Worm (Caenorhabditis elegans) whole organism, L1 larva: ENCODE data around the gene F46G10.4.
A peak's percentile ranks its signal among the peaks of the same experiment; 100 is the strongest.

Experiments used
- F16B12.6 ChIP-seq: fragments of 150-350 bp; optimal IDR thresholded peaks from 2 replicates; lab custom pipeline; 2014; ENCODE audit warnings: missing biosample characterization, missing genetic modification characterization
- aha-1 ChIP-seq: fragments of 150-350 bp; optimal IDR thresholded peaks from 2 replicates; lab custom pipeline; 2014; ENCODE audit warnings: missing biosample characterization, missing genetic modification characterization
- aly-2 ChIP-seq: fragments of 150-350 bp; optimal IDR thresholded peaks from 2 replicates; lab custom pipeline; 2014; ENCODE audit warnings: missing biosample characterization, missing genetic modification characterization
- ama-1 ChIP-seq: fragments of 150-350 bp; optimal IDR thresholded peaks from 2 replicates; lab custom pipeline; 2014
- ceh-8 ChIP-seq: fragments of 200-800 bp; sonication (Bioruptor generic); optimal IDR thresholded peaks from 2 replicates; lab custom pipeline; 2018; ENCODE audit warnings: mild to moderate bottlenecking, missing genetic modification characterization, moderate library complexity, missing compliant biosample characterization
- ceh-82 ChIP-seq, 3 experiments: fragments of 150-350 bp in 1 of 3; sonication (generic microtip) in 2 of 3; optimal IDR thresholded peaks; 2 replicates each; lab custom pipeline; 2014 to 2017; ENCODE audit warnings: missing biosample characterization in 3 of 3, missing genetic modification characterization in 3 of 3
- dpl-1 ChIP-seq, 3 experiments: fragments of 150-350 bp in 2 of 3; sonication (generic microtip) in 1 of 3; optimal IDR thresholded peaks; 2 replicates each; lab custom pipeline; 2014 to 2017; ENCODE audit warnings: missing biosample characterization in 3 of 3, missing genetic modification characterization in 3 of 3, missing genetic modification reagents in 3 of 3
- dsc-1 ChIP-seq: sonication (generic microtip); optimal IDR thresholded peaks from 2 replicates; lab custom pipeline; 2016; ENCODE audit warnings: mild to moderate bottlenecking, missing genetic modification characterization, missing compliant biosample characterization
- efl-1 ChIP-seq, 4 experiments: fragments of 150-350 bp; optimal IDR thresholded peaks in 3 of 4; peaks in 1 of 4; 1 replicate in 1 of 4; 2 replicates in 3 of 4; lab custom pipeline; 2014; ENCODE audit warnings: missing biosample characterization in 2 of 4, missing genetic modification characterization in 2 of 4, missing genetic modification reagents in 2 of 4
- elt-2 ChIP-seq: sonication (generic microtip); optimal IDR thresholded peaks from 2 replicates; lab custom pipeline; 2016; ENCODE audit warnings: missing genetic modification characterization, mild to moderate bottlenecking, inconsistent platforms, missing compliant biosample characterization, missing genetic modification reagents
- fkh-10 ChIP-seq: sonication (generic microtip); optimal IDR thresholded peaks from 2 replicates; lab custom pipeline; 2017; ENCODE audit warnings: missing biosample characterization, missing genetic modification reagents, missing genetic modification characterization
- fkh-4 ChIP-seq: sonication (generic microtip); optimal IDR thresholded peaks from 2 replicates; lab custom pipeline; 2016; ENCODE audit warnings: missing compliant biosample characterization, missing genetic modification characterization, borderline replicate concordance
- hlh-17 ChIP-seq: fragments of 200-800 bp; sonication (Bioruptor generic); optimal IDR thresholded peaks from 2 replicates; lab custom pipeline; 2018; ENCODE audit warnings: missing genetic modification characterization, mild to moderate bottlenecking, missing compliant biosample characterization, moderate library complexity, borderline replicate concordance
- hlh-4 ChIP-seq: sonication (generic microtip); optimal IDR thresholded peaks from 2 replicates; lab custom pipeline; 2016; ENCODE audit warnings: mild to moderate bottlenecking, missing genetic modification characterization, missing compliant biosample characterization
- hpl-2 ChIP-seq: fragments of 150-350 bp; optimal IDR thresholded peaks from 2 replicates; lab custom pipeline; 2014; ENCODE audit warnings: missing biosample characterization, missing genetic modification reagents, missing genetic modification characterization
- irx-1 ChIP-seq: sonication (generic microtip); optimal IDR thresholded peaks from 2 replicates; lab custom pipeline; 2016; ENCODE audit warnings: missing genetic modification characterization, missing compliant biosample characterization
- isw-1 ChIP-seq: fragments of 200-800 bp; sonication (Bioruptor generic); IDR thresholded peaks from 2 replicates; pipeline ENCODE4 v1.3.6; 2022; ENCODE audit warnings: missing genetic modification characterization, missing compliant biosample characterization
- lin-35 ChIP-seq, 2 experiments: fragments of 150-350 bp; optimal IDR thresholded peaks; 2 replicates each; lab custom pipeline; 2014; ENCODE audit warnings: missing biosample characterization in 2 of 2, missing genetic modification characterization in 2 of 2, missing genetic modification reagents in 2 of 2
- lin-39 ChIP-seq: fragments of 150-350 bp; optimal IDR thresholded peaks from 2 replicates; lab custom pipeline; 2014; ENCODE audit warnings: missing biosample characterization, missing genetic modification reagents, missing genetic modification characterization
- mef-2 ChIP-seq: fragments of 150-350 bp; optimal IDR thresholded peaks from 2 replicates; lab custom pipeline; 2014; ENCODE audit warnings: missing biosample characterization, missing genetic modification characterization
- nhr-11 ChIP-seq: fragments of 150-350 bp; optimal IDR thresholded peaks from 2 replicates; lab custom pipeline; 2014; ENCODE audit warnings: missing biosample characterization, missing genetic modification characterization
- nhr-12 ChIP-seq: sonication (generic microtip); optimal IDR thresholded peaks from 2 replicates; lab custom pipeline; 2017; ENCODE audit warnings: missing biosample characterization, missing genetic modification characterization
- nhr-19 ChIP-seq: fragments of 200-800 bp; sonication (Bioruptor generic); conservative IDR thresholded peaks from 2 replicates; pipeline ENCODE4 v1.3.6; 2022; ENCODE audit warnings: missing genetic modification characterization, missing compliant biosample characterization
- nhr-237 ChIP-seq: fragments of 150-350 bp; optimal IDR thresholded peaks from 2 replicates; lab custom pipeline; 2014; ENCODE audit warnings: missing biosample characterization, missing genetic modification characterization
- nhr-28 ChIP-seq: fragments of 150-350 bp; optimal IDR thresholded peaks from 2 replicates; lab custom pipeline; 2014; ENCODE audit warnings: missing biosample characterization, missing genetic modification characterization
- nhr-47 ChIP-seq: sonication (generic microtip); optimal IDR thresholded peaks from 2 replicates; lab custom pipeline; 2016; ENCODE audit warnings: mild to moderate bottlenecking, missing genetic modification characterization, moderate library complexity, missing compliant biosample characterization
- nhr-71 ChIP-seq: sonication (generic microtip); optimal IDR thresholded peaks from 2 replicates; lab custom pipeline; 2016; ENCODE audit warnings: mild to moderate bottlenecking, missing genetic modification characterization, moderate library complexity, missing compliant biosample characterization
- nhr-77 ChIP-seq: fragments of 150-350 bp; optimal IDR thresholded peaks from 2 replicates; lab custom pipeline; 2014; ENCODE audit warnings: missing biosample characterization, missing genetic modification characterization
- nhr-84 ChIP-seq: sonication (generic microtip); optimal IDR thresholded peaks from 2 replicates; lab custom pipeline; 2017; ENCODE audit warnings: missing biosample characterization, missing genetic modification characterization
- nhr-90 ChIP-seq: sonication (generic microtip); optimal IDR thresholded peaks from 2 replicates; lab custom pipeline; 2016; ENCODE audit warnings: mild to moderate bottlenecking, missing genetic modification characterization, missing compliant biosample characterization; ENCODE audit not compliant: poor library complexity
- pag-3 ChIP-seq: sonication (generic microtip); optimal IDR thresholded peaks from 2 replicates; lab custom pipeline; 2017; ENCODE audit warnings: missing genetic modification characterization, mild to moderate bottlenecking, missing compliant biosample characterization, antibody characterized with exemption, borderline replicate concordance; ENCODE audit not compliant: insufficient read depth
- pqm-1 ChIP-seq: sonication (generic microtip); optimal IDR thresholded peaks from 3 replicates; lab custom pipeline; 2017; ENCODE audit warnings: missing biosample characterization, missing genetic modification characterization
- rnt-1 ChIP-seq: sonication (generic microtip); optimal IDR thresholded peaks from 2 replicates; lab custom pipeline; 2016; ENCODE audit warnings: mild to moderate bottlenecking, missing genetic modification characterization, moderate library complexity, missing compliant biosample characterization
- skn-1 ChIP-seq: fragments of 150-350 bp; optimal IDR thresholded peaks from 2 replicates; lab custom pipeline; 2014; ENCODE audit warnings: missing biosample characterization, missing genetic modification characterization
- snpc-4 ChIP-seq: fragments of 150-350 bp; optimal IDR thresholded peaks from 2 replicates; lab custom pipeline; 2014; ENCODE audit warnings: missing biosample characterization, missing genetic modification characterization
- sptf-1 ChIP-seq: fragments of 150-350 bp; optimal IDR thresholded peaks from 2 replicates; lab custom pipeline; 2014; ENCODE audit warnings: missing biosample characterization, missing genetic modification characterization
- sup-37 ChIP-seq: fragments of 200-800 bp; sonication (Bioruptor generic); optimal IDR thresholded peaks from 2 replicates; lab custom pipeline; 2018; ENCODE audit warnings: mild to moderate bottlenecking, missing genetic modification characterization, missing compliant biosample characterization
- unc-130 ChIP-seq: fragments of 150-350 bp; optimal IDR thresholded peaks from 2 replicates; lab custom pipeline; 2017; ENCODE audit warnings: missing biosample characterization, missing genetic modification characterization, inconsistent platforms
- zag-1 ChIP-seq: fragments of 150-350 bp; optimal IDR thresholded peaks from 2 replicates; lab custom pipeline; 2014; ENCODE audit warnings: missing biosample characterization, missing genetic modification characterization
- zip-4 ChIP-seq: fragments of 200-800 bp; sonication (Bioruptor generic); optimal IDR thresholded peaks from 2 replicates; lab custom pipeline; 2018; ENCODE audit warnings: mild to moderate bottlenecking, missing genetic modification characterization, moderate library complexity, missing compliant biosample characterization
- ztf-11 ChIP-seq, 2 experiments: sonication (generic microtip); optimal IDR thresholded peaks; 2 replicates each; lab custom pipeline; 2016 to 2017; ENCODE audit warnings: missing genetic modification characterization in 2 of 2, missing biosample characterization in 1 of 2, missing compliant biosample characterization in 1 of 2
- ztf-4 ChIP-seq: fragments of 150-350 bp; optimal IDR thresholded peaks from 2 replicates; lab custom pipeline; 2014; ENCODE audit warnings: missing biosample characterization, missing genetic modification characterization

The F46G10.4 gene

ce11 chrX:13340970-13341369 lies 7.1 kb downstream of the F46G10.4 start (continued):
- TF ChIP-seq ceh-8 (no peak), lin-35 (GFP tag; optimal IDR thresholded peaks at IDR 0.05; lab: Kevin White, UChicago) (no peak), zip-4 (GFP tag; lab: Kevin White, UChicago) (no peak), nhr-71 (peak; percentile 86), pqm-1 (no peak), fkh-10 (GFP tag; lab: Kevin White, UChicago) (no peak), nhr-90 (tag; lab: Kevin White, UChicago) (no peak), dpl-1 (GFP tag; optimal IDR thresholded peaks at IDR 0.05; lab: Kevin White, UChicago) (no peak), nhr-28 (tag; lab: Kevin White, UChicago) (no peak), ama-1 (lab: Kevin White, UChicago) (no peak), F16B12.6 (tag; lab: Kevin White, UChicago) (no peak), hlh-4 (tag; lab: Kevin White, UChicago) (no peak), dsc-1 (tag; lab: Kevin White, UChicago) (no peak), nhr-84 (tag; lab: Kevin White, UChicago) (no peak), nhr-11 (tag; lab: Kevin White, UChicago) (no peak), ztf-4 (tag; lab: Kevin White, UChicago) (no peak), irx-1 (tag; lab: Kevin White, UChicago) (no peak), rnt-1 (tag; lab: Kevin White, UChicago) (peak; percentile 81), isw-1 (GFP tag; lab: Robert Waterston, UW) (no peak), nhr-19 (GFP tag; lab: Robert Waterston, UW) (peak; percentile 68), nhr-47 (no peak), snpc-4 (tag; lab: Kevin White, UChicago) (no peak), nhr-12 (tag; lab: Kevin White, UChicago) (no peak), skn-1 (tag; lab: Kevin White, UChicago) (no peak), unc-130 (tag; lab: Kevin White, UChicago) (peak; percentile 19), hlh-17 (GFP tag; lab: Kevin White, UChicago) (no peak), zag-1 (tag; lab: Kevin White, UChicago) (no peak), lin-39 (tag; lab: Kevin White, UChicago) (peak; percentile 25), sup-37 (GFP tag; lab: Kevin White, UChicago) (no peak), pag-3 (tag; lab: Kevin White, UChicago) (peak; percentile 64), ceh-82 (tag; optimal IDR thresholded peaks at IDR 0.05; lab: Kevin White, UChicago) (no peak), fkh-4 (tag; lab: Kevin White, UChicago) (no peak), nhr-77 (no peak), sptf-1 (no peak), aha-1 (no peak), ztf-11 (tag; optimal IDR thresholded peaks at IDR 0.05; lab: Kevin White, UChicago) (no peak), aly-2 (no peak), nhr-237 (tag; lab: Kevin White, UChicago) (no peak), mef-2 (no peak), hpl-2 (GFP tag; lab: Kevin White, UChicago) (no peak)

- TF ChIP-seq elt-2 (peak; percentile 42), efl-1 (optimal IDR thresholded peaks at IDR 0.05; lab: Kevin White, UChicago) (no peak), efl-1 (GFP tag; optimal IDR thresholded peaks at IDR 0.05 in 1 of 2; lab: Kevin White, UChicago) (peak in 1 of 2 experiments; percentile 71), ztf-4 (tag; lab: Kevin White, UChicago) (no peak)
Measured at ce11 chrX:13341853-13342252, 8.0 kb downstream of the F46G10.4 start.
